ENCODE assay signal across 5 worm cellular contexts in genomic region chrV:8269878-8270277, ce11.
TF ChIP-seq lines count a peak whose summit lies in the region.

No protein-coding gene starts in this region.

TF ChIP-seq in whole organism, L1 larva, 84 proteins besides CTCF, POLR2A, EP300 and RAD21:
- TF ChIP-seq unc-130 (tag; optimal IDR thresholded peaks at IDR 0.05; lab: Kevin White, UChicago) (no peak), alr-1 (tag; optimal IDR thresholded peaks at IDR 0.05; lab: Kevin White, UChicago; ENCODE audit: borderline replicate concordance) (no peak), ets-5 (GFP tag; IDR thresholded peaks at IDR 0.05; lab: Robert Waterston, UW) (no peak), nhr-20 (tag; optimal IDR thresholded peaks at IDR 0.05; lab: Kevin White, UChicago) (peak; percentile 23), nhr-90 (tag; optimal IDR thresholded peaks at IDR 0.05; lab: Kevin White, UChicago; ENCODE audit: poor library complexity) (peak; percentile 12), lin-35 (GFP tag; optimal IDR thresholded peaks at IDR 0.05; lab: Kevin White, UChicago) (peak in 1 of 2 experiments; percentile 6), elt-2 (tag; optimal IDR thresholded peaks at IDR 0.05; lab: Kevin White, UChicago) (peak; percentile 97), rnt-1 (tag; optimal IDR thresholded peaks at IDR 0.05; lab: Kevin White, UChicago) (no peak), nhr-71 (tag; optimal IDR thresholded peaks at IDR 0.05; lab: Kevin White, UChicago) (peak; percentile 13), unc-86 (tag; optimal IDR thresholded peaks at IDR 0.05; lab: Kevin White, UChicago) (no peak), fkh-4 (tag; optimal IDR thresholded peaks at IDR 0.05; lab: Kevin White, UChicago; ENCODE audit: borderline replicate concordance) (no peak)

TF ChIP-seq in whole organism, L2 larva, 48 proteins besides CTCF, POLR2A, EP300 and RAD21:
- TF ChIP-seq sma-3 (GFP tag; optimal IDR thresholded peaks at IDR 0.05; lab: Kevin White, UChicago) (peak; percentile 9), sma-9 (GFP tag; optimal IDR thresholded peaks at IDR 0.05; lab: Kevin White, UChicago) (peak; percentile 55), sma-9 (tag; optimal IDR thresholded peaks at IDR 0.05; lab: Kevin White, UChicago) (no peak), mdl-1 (tag; optimal IDR thresholded peaks at IDR 0.05; lab: Kevin White, UChicago) (no peak), zag-1 (tag; optimal IDR thresholded peaks at IDR 0.05; lab: Kevin White, UChicago) (no peak), fos-1 (tag; optimal IDR thresholded peaks at IDR 0.05; lab: Kevin White, UChicago) (peak; percentile 2)

TF ChIP-seq in whole organism, L3 larva, 47 proteins besides CTCF, POLR2A, EP300 and RAD21:
- TF ChIP-seq pha-4 (tag; optimal IDR thresholded peaks at IDR 0.05; lab: Kevin White, UChicago) (peak; percentile 57), lin-15B (tag; optimal IDR thresholded peaks at IDR 0.05; lab: Kevin White, UChicago) (no peak), nhr-67 (tag; optimal IDR thresholded peaks at IDR 0.05; lab: Kevin White, UChicago) (no peak), elt-2 (tag; optimal IDR thresholded peaks at IDR 0.05; lab: Kevin White, UChicago) (peak; percentile 85), pqm-1 (tag; optimal IDR thresholded peaks at IDR 0.05; lab: Kevin White, UChicago) (peak; percentile 75), jun-1 (tag; optimal IDR thresholded peaks at IDR 0.05; lab: Kevin White, UChicago) (peak; percentile 24)
TF ChIP-seq in whole organism, L3 larva: peak in this region for 4.

TF ChIP-seq in whole organism, L4 larva, 104 proteins besides CTCF, POLR2A, EP300 and RAD21 (continues in another document):
- TF ChIP-seq fos-1 (tag; optimal IDR thresholded peaks at IDR 0.05; lab: Kevin White, UChicago) (no peak), ZK337.2 (GFP tag; IDR thresholded peaks at IDR 0.05; lab: Robert Waterston, UW) (no peak), skn-1 (tag; optimal IDR thresholded peaks at IDR 0.05; lab: Kevin White, UChicago) (no peak), php-3 (GFP tag; IDR thresholded peaks at IDR 0.05; lab: Robert Waterston, UW) (peak; percentile 50; the same call in 1 of the 2 replicates), spr-3 (GFP tag; optimal IDR thresholded peaks at IDR 0.05; lab: Kevin White, UChicago) (no peak), madf-9 (GFP tag; conservative IDR thresholded peaks at IDR 0.05; lab: Robert Waterston, UW) (no peak), ceh-62 (tag; optimal IDR thresholded peaks at IDR 0.05; lab: Kevin White, UChicago) (no peak), vab-7 (GFP tag; IDR thresholded peaks at IDR 0.05; lab: Robert Waterston, UW) (no peak), tra-1 (GFP tag; IDR thresholded peaks at IDR 0.05; lab: Robert Waterston, UW) (peak; percentile 35; the same call in 1 of the 2 replicates), dmd-6 (GFP tag; IDR thresholded peaks at IDR 0.05; lab: Robert Waterston, UW) (peak; percentile 84), ceh-82 (tag; optimal IDR thresholded peaks at IDR 0.05; lab: Kevin White, UChicago) (no peak), lin-29 (GFP tag; IDR thresholded peaks at IDR 0.05; lab: Robert Waterston, UW) (no peak), nhr-42 (GFP tag; IDR thresholded peaks at IDR 0.05; lab: Robert Waterston, UW) (no peak), ceh-32 (tag; optimal IDR thresholded peaks at IDR 0.05; lab: Kevin White, UChicago; ENCODE audit: poor library complexity) (no peak), lin-39 (tag; optimal IDR thresholded peaks at IDR 0.05; lab: Kevin White, UChicago) (no peak), F10B5.3 (tag; optimal IDR thresholded peaks at IDR 0.05; lab: Kevin White, UChicago) (no peak), nhr-6 (tag; optimal IDR thresholded peaks at IDR 0.05; lab: Kevin White, UChicago) (no peak), mes-2 (tag; optimal IDR thresholded peaks at IDR 0.05; lab: Kevin White, UChicago; ENCODE audit: poor library complexity, severe bottlenecking) (no peak), hif-1 (tag; optimal IDR thresholded peaks at IDR 0.05; lab: Kevin White, UChicago) (peak in 1 of 2 experiments; percentile 19), ceh-20 (GFP tag; IDR thresholded peaks at IDR 0.05; lab: Robert Waterston, UW) (no peak), F26F4.8 (GFP tag; conservative IDR thresholded peaks at IDR 0.05; lab: Robert Waterston, UW) (no peak), duxl-1 (tag; optimal IDR thresholded peaks at IDR 0.05; lab: Kevin White, UChicago; ENCODE audit: poor library complexity) (no peak), aha-1 (tag; lab: Kevin White, UChicago) (no peak), D1046.2 (GFP tag; IDR thresholded peaks at IDR 0.05; lab: Robert Waterston, UW) (no peak), spr-1 (tag; optimal IDR thresholded peaks at IDR 0.05; lab: Kevin White, UChicago) (no peak), ama-1 (optimal IDR thresholded peaks at IDR 0.05; lab: Kevin White, UChicago) (no peak), lim-7 (GFP tag; IDR thresholded peaks at IDR 0.05; lab: Robert Waterston, UW) (no peak), snpc-1.2 (GFP tag; IDR thresholded peaks at IDR 0.05; lab: Robert Waterston, UW) (no peak), mep-1 (tag; optimal IDR thresholded peaks at IDR 0.05; lab: Kevin White, UChicago) (no peak), arid-1 (GFP tag; conservative IDR thresholded peaks at IDR 0.05; lab: Robert Waterston, UW) (no peak), F37D6.2 (tag; optimal IDR thresholded peaks at IDR 0.05; lab: Kevin White, UChicago) (no peak), zip-2 (tag; optimal IDR thresholded peaks at IDR 0.05; lab: Kevin White, UChicago) (no peak), ceh-28 (tag; optimal IDR thresholded peaks at IDR 0.05; lab: Kevin White, UChicago) (no peak), nhr-102 (tag; optimal IDR thresholded peaks at IDR 0.05; lab: Kevin White, UChicago) (peak; percentile 53), hlh-30 (tag; optimal IDR thresholded peaks at IDR 0.05; lab: Kevin White, UChicago; ENCODE audit: insufficient read depth) (peak; percentile 47), mdl-1 (tag; optimal IDR thresholded peaks at IDR 0.05; lab: Kevin White, UChicago) (no peak), lin-1 (GFP tag; IDR thresholded peaks at IDR 0.05; lab: Robert Waterston, UW) (peak; percentile 84)

TF ChIP-seq in whole organism, young adult, 124 proteins besides CTCF, POLR2A, EP300 and RAD21:
- TF ChIP-seq zfh-2 (GFP tag; conservative IDR thresholded peaks at IDR 0.05; lab: Robert Waterston, UW) (no peak), cebp-1 (GFP tag; IDR thresholded peaks at IDR 0.05; lab: Robert Waterston, UW) (no peak), cebp-1 (tag; optimal IDR thresholded peaks at IDR 0.05; lab: Kevin White, UChicago) (peak; percentile 16), nfya-1 (tag; optimal IDR thresholded peaks at IDR 0.05; lab: Kevin White, UChicago; ENCODE audit: borderline replicate concordance, insufficient read depth) (no peak), let-607 (tag; optimal IDR thresholded peaks at IDR 0.05; lab: Kevin White, UChicago) (peak in 1 of 2 experiments; percentile 18), B0336.3 (GFP tag; IDR thresholded peaks at IDR 0.05; lab: Robert Waterston, UW) (0 out of 2 replicates have a peak, but pooled peaks have one; percentile 26), ets-4 (GFP tag; optimal IDR thresholded peaks at IDR 0.05; lab: Kevin White, UChicago) (peak; percentile 35), nhr-90 (tag; optimal IDR thresholded peaks at IDR 0.05; lab: Kevin White, UChicago) (peak; percentile 5), tlf-1 (GFP tag; optimal IDR thresholded peaks at IDR 0.05; lab: Kevin White, UChicago) (no peak), T07F8.4 (tag; optimal IDR thresholded peaks at IDR 0.05; lab: Kevin White, UChicago) (no peak), ztf-22 (GFP tag; optimal IDR thresholded peaks at IDR 0.05; lab: Kevin White, UChicago) (peak; percentile 19), tbp1 (GFP tag; optimal IDR thresholded peaks at IDR 0.05; lab: Kevin White, UChicago) (peak; percentile 9), nhr-80 (tag; optimal IDR thresholded peaks at IDR 0.05; lab: Kevin White, UChicago) (peak; percentile 69), dpl-1 (GFP tag; optimal IDR thresholded peaks at IDR 0.05; lab: Kevin White, UChicago) (no peak), F37B4.10 (GFP tag; IDR thresholded peaks at IDR 0.05; lab: Robert Waterston, UW) (no peak), ztf-6 (GFP tag; IDR thresholded peaks at IDR 0.05; lab: Robert Waterston, UW) (no peak), snpc-4 (GFP tag; optimal IDR thresholded peaks at IDR 0.05; lab: Kevin White, UChicago) (no peak), snpc-4 (tag; optimal IDR thresholded peaks at IDR 0.05; lab: Kevin White, UChicago) (no peak), Y95B8A.8 (GFP tag; IDR thresholded peaks at IDR 0.05; lab: Robert Waterston, UW) (no peak), atf-7 (tag; optimal IDR thresholded peaks at IDR 0.05; lab: Kevin White, UChicago) (peak; percentile 86)
